Fruit fly (Drosophila melanogaster) whole organism, adult: ENCODE data around the gene CG6567.

Source experiments
- CG11617 ChIP-seq: fragments of 200-800 bp; sonication (Bioruptor generic); optimal IDR thresholded peaks from 2 replicates; lab custom pipeline; 2017; ENCODE audit warnings: mild to moderate bottlenecking, missing biosample characterization, missing genetic modification reagents, missing genetic modification characterization
- CG12768 ChIP-seq: fragments of 200-800 bp; sonication (Bioruptor generic); optimal IDR thresholded peaks from 2 replicates; lab custom pipeline; 2017; ENCODE audit warnings: missing biosample characterization, missing genetic modification characterization, mild to moderate bottlenecking, moderate library complexity, missing genetic modification reagents
- CG14711 ChIP-seq: fragments of 200-800 bp; sonication (Bioruptor generic); optimal IDR thresholded peaks from 2 replicates; lab custom pipeline; 2018; ENCODE audit warnings: missing biosample characterization, mild to moderate bottlenecking, missing genetic modification characterization, moderate library complexity
- CG1620 ChIP-seq: fragments of 200-800 bp; sonication (Bioruptor generic); optimal IDR thresholded peaks from 2 replicates; lab custom pipeline; 2016; ENCODE audit warnings: missing biosample characterization, missing genetic modification characterization
- CG33017 ChIP-seq: fragments of 200-800 bp; sonication (Bioruptor generic); optimal IDR thresholded peaks from 2 replicates; lab custom pipeline; 2018; ENCODE audit warnings: missing biosample characterization, mild to moderate bottlenecking, missing genetic modification characterization, moderate library complexity
- CG5204 ChIP-seq: fragments of 200-800 bp; sonication (Bioruptor generic); optimal IDR thresholded peaks from 2 replicates; lab custom pipeline; 2016; ENCODE audit warnings: missing biosample characterization, missing genetic modification characterization
- CG7045 ChIP-seq: fragments of 200-800 bp; sonication (Bioruptor generic); optimal IDR thresholded peaks from 2 replicates; lab custom pipeline; 2017; ENCODE audit warnings: missing biosample characterization, mild to moderate bottlenecking, missing genetic modification characterization
- CG7101 ChIP-seq: fragments of 200-800 bp; sonication (Bioruptor generic); optimal IDR thresholded peaks from 2 replicates; lab custom pipeline; 2018; ENCODE audit warnings: missing biosample characterization, mild to moderate bottlenecking, missing genetic modification characterization, moderate library complexity
- Clk ChIP-seq: fragments of 200-800 bp; sonication (Bioruptor generic); optimal IDR thresholded peaks from 2 replicates; lab custom pipeline; 2017; ENCODE audit warnings: missing biosample characterization, missing genetic modification characterization
- Crg-1 ChIP-seq: fragments of 200-800 bp; sonication (Bioruptor generic); optimal IDR thresholded peaks from 2 replicates; lab custom pipeline; 2016; ENCODE audit warnings: missing biosample characterization, missing genetic modification characterization
- Hr96 ChIP-seq: fragments of 200-800 bp; sonication (Bioruptor generic); optimal IDR thresholded peaks from 2 replicates; lab custom pipeline; 2016; ENCODE audit warnings: missing biosample characterization, missing genetic modification characterization
- Mnt ChIP-seq: fragments of 200-800 bp; sonication (Bioruptor generic); optimal IDR thresholded peaks from 2 replicates; lab custom pipeline; 2016; ENCODE audit warnings: missing biosample characterization, mild to moderate bottlenecking, missing genetic modification characterization
- bab1 ChIP-seq: fragments of 200-800 bp; sonication (Bioruptor generic); optimal IDR thresholded peaks from 3 replicates; lab custom pipeline; 2019; ENCODE audit warnings: missing biosample characterization, mild to moderate bottlenecking, missing genetic modification characterization, moderate library complexity
- cic ChIP-seq: fragments of 200-800 bp; sonication (Bioruptor generic); optimal IDR thresholded peaks from 2 replicates; lab custom pipeline; 2017; ENCODE audit warnings: missing biosample characterization, mild to moderate bottlenecking, missing genetic modification characterization, moderate library complexity
- cnc ChIP-seq, 2 experiments: fragments of >200 bp; optimal IDR thresholded peaks; 2 replicates each; lab custom pipeline; 2017
- kay ChIP-seq: fragments of 200-800 bp; sonication (Bioruptor generic); peaks from one replicate; lab custom pipeline; 2016; ENCODE audit warnings: missing biosample characterization, missing genetic modification characterization, borderline replicate concordance
- ovo ChIP-seq: fragments of 200-800 bp; sonication (Bioruptor generic); optimal IDR thresholded peaks from 2 replicates; lab custom pipeline; 2016; ENCODE audit warnings: missing biosample characterization, missing genetic modification characterization
- pad ChIP-seq: fragments of 200-800 bp; sonication (Bioruptor generic); optimal IDR thresholded peaks from 3 replicates; lab custom pipeline; 2017; ENCODE audit warnings: missing biosample characterization, missing genetic modification characterization, mild to moderate bottlenecking, moderate library complexity, missing genetic modification reagents
- tj ChIP-seq: fragments of 200-800 bp; sonication (Bioruptor generic); optimal IDR thresholded peaks from 3 replicates; lab custom pipeline; 2017; ENCODE audit warnings: missing biosample characterization, mild to moderate bottlenecking, missing genetic modification characterization, moderate library complexity
- toe ChIP-seq: fragments of 200-800 bp; sonication (Bioruptor generic); optimal IDR thresholded peaks from 2 replicates; lab custom pipeline; 2016; ENCODE audit warnings: missing biosample characterization, missing genetic modification characterization

Gene CG6567

dm6 chr3R:10842422-10842821 is 11.8 kb downstream of the CG6567 start:
- TF ChIP-seq ovo (GFP tag; lab: Kevin White, UChicago): no peak
- TF ChIP-seq CG14711 (tag; lab: Kevin White, UChicago): no peak
- no peak for TF ChIP-seq Hr96 (GFP tag; lab: Kevin White, UChicago)
- no peak for TF ChIP-seq CG5204 (GFP tag; lab: Kevin White, UChicago)
- no peak for TF ChIP-seq CG33017 (tag; lab: Kevin White, UChicago)
- no peak for TF ChIP-seq Clk (GFP tag; lab: Kevin White, UChicago)
- TF ChIP-seq CG7101: no peak
- no peak for TF ChIP-seq Crg-1 (GFP tag; lab: Kevin White, UChicago)
- TF ChIP-seq toe: no peak

dm6 chr3R:10836924-10837323 is 17.3 kb downstream of the CG6567 start:
- no peak for TF ChIP-seq ovo (GFP tag; lab: Kevin White, UChicago)
- TF ChIP-seq cic (GFP tag; lab: Kevin White, UChicago): no peak
- TF ChIP-seq CG33017 (tag; lab: Kevin White, UChicago): no peak
- no peak for TF ChIP-seq cnc (optimal IDR thresholded peaks at IDR 0.05; lab: Kevin White, UChicago)
- no peak for TF ChIP-seq CG12768 (GFP tag; lab: Kevin White, UChicago)
- TF ChIP-seq Mnt (GFP tag; lab: Kevin White, UChicago): no peak
- TF ChIP-seq bab1 (GFP tag; lab: Kevin White, UChicago): no peak
- no peak for TF ChIP-seq kay (GFP tag; lab: Kevin White, UChicago)
- TF ChIP-seq CG11617 (GFP tag; lab: Kevin White, UChicago): no peak
- no peak for TF ChIP-seq Crg-1 (GFP tag; lab: Kevin White, UChicago)
- no peak for TF ChIP-seq CG1620 (GFP tag; lab: Kevin White, UChicago)
- no peak for TF ChIP-seq CG7045 (GFP tag; lab: Kevin White, UChicago)
- no peak for TF ChIP-seq toe
- TF ChIP-seq CG7101: no peak
- no peak for TF ChIP-seq CG14711 (tag; lab: Kevin White, UChicago)

- TF ChIP-seq CG11617 (GFP tag; lab: Kevin White, UChicago) (no peak), CG12768 (GFP tag; lab: Kevin White, UChicago) (no peak), Crg-1 (GFP tag; lab: Kevin White, UChicago) (no peak), CG1620 (GFP tag; lab: Kevin White, UChicago) (no peak), ovo (GFP tag; lab: Kevin White, UChicago) (no peak), CG33017 (tag; lab: Kevin White, UChicago) (no peak), bab1 (GFP tag; lab: Kevin White, UChicago) (no peak), pad (GFP tag; lab: Kevin White, UChicago) (no peak), toe (no peak), CG5204 (GFP tag; lab: Kevin White, UChicago) (no peak), CG14711 (tag; lab: Kevin White, UChicago) (no peak), kay (GFP tag; lab: Kevin White, UChicago) (no peak), Clk (GFP tag; lab: Kevin White, UChicago) (no peak), cic (GFP tag; lab: Kevin White, UChicago) (no peak)
These were observed 19.4 kb downstream of the CG6567 start for dm6 chr3R:10834893-10835292.

- TF ChIP-seq Hr96 (GFP tag; lab: Kevin White, UChicago) (no peak), CG1620 (GFP tag; lab: Kevin White, UChicago) (no peak), Clk (GFP tag; lab: Kevin White, UChicago) (no peak), Crg-1 (GFP tag; lab: Kevin White, UChicago) (no peak), CG7101 (no peak), cnc (optimal IDR thresholded peaks at IDR 0.05; lab: Kevin White, UChicago) (no peak)
These were observed 21.6 kb downstream of the CG6567 start for dm6 chr3R:10832526-10833165.

- TF ChIP-seq CG11617 (GFP tag; lab: Kevin White, UChicago): no peak
- no peak for TF ChIP-seq CG1620 (GFP tag; lab: Kevin White, UChicago)
- TF ChIP-seq Mnt (GFP tag; lab: Kevin White, UChicago): no peak
- no peak for TF ChIP-seq CG14711 (tag; lab: Kevin White, UChicago)
- TF ChIP-seq CG12768 (GFP tag; lab: Kevin White, UChicago): no peak
- TF ChIP-seq pad (GFP tag; lab: Kevin White, UChicago): no peak
- no peak for TF ChIP-seq toe
- no peak for TF ChIP-seq CG7101
- TF ChIP-seq cic (GFP tag; lab: Kevin White, UChicago): no peak
- no peak for TF ChIP-seq Crg-1 (GFP tag; lab: Kevin White, UChicago)
- no peak for TF ChIP-seq CG7045 (GFP tag; lab: Kevin White, UChicago)
- TF ChIP-seq bab1 (GFP tag; lab: Kevin White, UChicago): no peak
- no peak for TF ChIP-seq Hr96 (GFP tag; lab: Kevin White, UChicago)
- TF ChIP-seq Clk (GFP tag; lab: Kevin White, UChicago): no peak
- no peak for TF ChIP-seq CG5204 (GFP tag; lab: Kevin White, UChicago)
- no peak for TF ChIP-seq ovo (GFP tag; lab: Kevin White, UChicago)
- TF ChIP-seq CG33017 (tag; lab: Kevin White, UChicago): no peak
- TF ChIP-seq cnc (optimal IDR thresholded peaks at IDR 0.05; lab: Kevin White, UChicago): no peak
These were observed 24.5 kb downstream of the CG6567 start for dm6 chr3R:10829746-10830145.

dm6 chr3R:10828688-10829087 is 25.6 kb downstream of the CG6567 start:
- TF ChIP-seq kay (GFP tag; lab: Kevin White, UChicago): no peak
- no peak for TF ChIP-seq CG7045 (GFP tag; lab: Kevin White, UChicago)
- TF ChIP-seq pad (GFP tag; lab: Kevin White, UChicago): no peak
- no peak for TF ChIP-seq bab1 (GFP tag; lab: Kevin White, UChicago)
- no peak for TF ChIP-seq toe
- no peak for TF ChIP-seq CG33017 (tag; lab: Kevin White, UChicago)
- TF ChIP-seq Hr96 (GFP tag; lab: Kevin White, UChicago): no peak
- TF ChIP-seq CG1620 (GFP tag; lab: Kevin White, UChicago): no peak
- TF ChIP-seq tj (GFP tag; lab: Kevin White, UChicago): no peak
- TF ChIP-seq Crg-1 (GFP tag; lab: Kevin White, UChicago): no peak
- TF ChIP-seq Mnt (GFP tag; lab: Kevin White, UChicago): no peak
- no peak for TF ChIP-seq CG11617 (GFP tag; lab: Kevin White, UChicago)
- TF ChIP-seq ovo (GFP tag; lab: Kevin White, UChicago): no peak
- no peak for TF ChIP-seq Clk (GFP tag; lab: Kevin White, UChicago)
- TF ChIP-seq cnc (optimal IDR thresholded peaks at IDR 0.05; lab: Kevin White, UChicago): no peak
- TF ChIP-seq CG14711 (tag; lab: Kevin White, UChicago): no peak
- TF ChIP-seq CG7101: no peak
- no peak for TF ChIP-seq CG12768 (GFP tag; lab: Kevin White, UChicago)
- TF ChIP-seq cic (GFP tag; lab: Kevin White, UChicago): no peak
- no peak for TF ChIP-seq CG5204 (GFP tag; lab: Kevin White, UChicago)
